Worm (Caenorhabditis elegans) whole organism, dauer: ENCODE results near the gene T09D3.8.

Experiments used
- unc-62 ChIP-seq: sonication (generic microtip); optimal IDR thresholded peaks from 2 replicates; lab custom pipeline; 2017; ENCODE audit warnings: missing biosample characterization, missing genetic modification reagents, missing genetic modification characterization

Gene T09D3.8

DNA sequence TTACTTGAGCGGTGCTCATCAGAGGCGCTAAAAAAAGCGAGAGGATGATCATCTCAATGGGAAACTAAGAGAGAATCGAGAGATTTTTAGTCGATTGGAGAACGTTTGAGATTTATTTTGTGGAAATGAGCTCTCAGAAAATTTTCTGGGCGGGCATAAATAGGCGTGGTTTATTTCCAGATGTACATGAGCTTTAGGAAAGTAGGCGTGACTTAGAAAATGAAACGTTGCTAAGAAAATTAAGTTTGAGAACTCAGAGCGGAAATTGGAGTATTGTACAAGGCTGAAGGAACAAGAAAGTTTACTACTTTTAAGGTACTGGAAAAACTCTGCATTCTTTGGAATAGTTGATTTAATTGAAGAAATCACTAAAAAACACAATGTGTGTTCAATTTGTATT is 3.8 kb downstream of the T09D3.8 start, which contains the start of gene T09D3.9:
T09D3.9 (minus strand) TSS at position 101 of the 400 bp plus-strand sequence.
- no peak for TF ChIP-seq unc-62 (GFP tag; lab: Kevin White, UChicago)

- TF ChIP-seq unc-62 (GFP tag; lab: Kevin White, UChicago) = no peak
Measured at ce11 chrV:5372118-5372517, 7.2 kb downstream of the T09D3.8 start, which contains the start of gene C35A11.3. Gene C35A11.3 (plus strand): TSS chrV:5372418.

DNA sequence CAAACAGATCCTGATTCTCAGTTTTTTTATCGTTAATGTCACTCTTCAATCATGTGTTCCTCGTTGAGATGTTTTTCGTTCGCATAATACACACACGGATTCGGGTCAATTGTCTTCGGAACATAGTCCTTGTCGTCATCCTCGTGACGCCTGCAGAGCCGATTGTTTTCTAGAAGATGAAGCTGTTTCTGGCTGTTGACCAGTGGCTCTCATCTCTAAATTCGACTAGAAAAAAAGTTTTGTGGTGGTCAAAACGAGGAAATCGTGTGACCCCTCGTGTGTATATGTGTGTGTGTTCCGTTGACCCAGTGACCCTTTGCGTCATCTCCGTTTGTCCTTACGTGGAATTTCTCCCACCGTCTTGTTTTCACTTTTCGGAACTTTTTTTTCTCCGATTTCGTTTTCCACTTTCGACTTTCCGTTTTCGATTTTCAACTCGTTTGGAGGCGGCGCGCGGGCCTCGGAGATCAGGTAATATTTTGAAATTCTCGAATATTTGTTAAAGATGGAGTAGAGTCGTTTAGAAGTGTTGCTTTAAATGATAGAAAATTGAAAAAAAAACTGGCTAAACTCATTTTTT is 21.0 kb downstream of the T09D3.8 start, which contains the start of gene C35A11.2:
C35A11.2 (plus strand) TSS at position 386 of the 580 bp plus-strand sequence.
- no peak for TF ChIP-seq unc-62 (GFP tag; lab: Kevin White, UChicago)

DNA sequence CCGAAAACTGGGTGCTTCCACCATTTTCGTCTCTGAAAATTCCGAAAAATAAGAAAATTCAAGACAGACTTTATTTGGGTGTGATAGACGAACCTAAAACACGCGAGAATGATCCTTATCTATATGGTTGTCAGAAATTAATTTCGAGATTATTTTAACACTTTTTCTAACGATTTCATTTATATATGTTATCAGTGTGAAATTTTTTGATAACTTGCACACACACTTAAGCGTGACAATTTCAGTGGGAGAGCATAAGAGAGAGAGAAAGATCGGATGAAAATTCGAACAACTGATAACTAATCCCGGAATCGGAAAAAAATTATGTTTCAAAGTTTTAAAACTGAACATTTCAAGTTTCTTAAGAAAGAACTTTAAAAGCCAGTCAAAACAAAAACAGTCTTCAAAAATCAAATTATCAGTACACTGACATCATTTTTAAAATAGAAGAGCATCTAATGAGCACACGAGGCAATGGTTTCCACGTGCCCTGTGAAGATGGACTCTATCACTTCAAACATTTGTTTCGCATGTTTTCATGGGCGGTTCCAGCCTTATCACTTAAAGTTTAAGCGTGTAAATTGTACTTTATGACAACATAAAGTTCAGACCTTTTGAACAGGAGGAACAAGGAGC is 28.1 kb downstream of the T09D3.8 start, which contains the start of gene C35A11.4:
C35A11.4 (minus strand) TSS at position 156 of the 636 bp plus-strand sequence.
- no peak for TF ChIP-seq unc-62 (GFP tag; lab: Kevin White, UChicago)

- TF ChIP-seq unc-62 (GFP tag; lab: Kevin White, UChicago) = no peak
Measured at ce11 chrV:5403938-5404337, 39.0 kb downstream of the T09D3.8 start.

DNA sequence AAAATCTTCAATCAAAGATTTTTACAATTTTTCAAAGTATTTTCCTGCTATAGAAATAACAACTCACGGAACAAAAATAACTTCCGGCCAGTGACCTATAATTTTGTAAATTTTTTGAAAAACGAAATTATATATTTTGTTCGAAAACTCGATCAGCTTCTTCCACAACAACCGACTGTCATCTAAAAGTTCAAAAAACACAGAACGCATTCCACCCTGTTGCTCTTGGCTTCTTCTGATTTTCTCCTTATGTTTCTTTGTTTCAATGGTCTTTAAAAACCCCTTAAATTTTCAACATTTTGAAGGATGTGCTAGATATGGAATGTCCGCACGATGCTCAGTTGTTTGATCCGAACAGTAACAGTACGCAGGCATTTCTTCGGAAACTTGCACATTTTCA is 40.1 kb downstream of the T09D3.8 start, which contains the start of gene dmsr-7:
dmsr-7 (plus strand) TSS at position 301 of the 400 bp plus-strand sequence.
- TF ChIP-seq unc-62 (GFP tag; lab: Kevin White, UChicago) = no peak

ce11 chrV:5408223-5408622 is 43.3 kb downstream of the T09D3.8 start, which contains the start of gene C25A6.1:
Gene C25A6.1 (plus strand): TSS chrV:5408523.
- no peak for TF ChIP-seq unc-62 (GFP tag; lab: Kevin White, UChicago)

DNA sequence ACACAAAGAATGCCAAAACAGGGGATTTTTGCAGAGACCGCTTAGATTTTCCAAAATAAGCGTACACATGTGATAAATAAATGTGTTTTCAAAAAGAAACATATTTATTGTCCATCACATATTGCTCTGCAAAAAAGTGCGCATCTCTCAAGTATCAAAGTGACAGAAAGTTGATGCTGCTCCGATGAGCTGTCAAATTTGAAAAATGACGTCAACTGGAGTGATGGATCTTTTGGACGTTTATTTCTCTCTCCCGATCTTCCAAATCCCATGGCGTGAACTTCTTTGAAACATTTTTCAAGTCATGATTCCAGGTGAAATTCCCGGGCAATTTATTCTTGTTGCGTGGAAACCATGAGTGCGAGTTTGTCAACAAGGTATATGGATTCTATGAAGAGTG is 44.0 kb downstream of the T09D3.8 start:
- TF ChIP-seq unc-62 (GFP tag; lab: Kevin White, UChicago) = no peak

DNA sequence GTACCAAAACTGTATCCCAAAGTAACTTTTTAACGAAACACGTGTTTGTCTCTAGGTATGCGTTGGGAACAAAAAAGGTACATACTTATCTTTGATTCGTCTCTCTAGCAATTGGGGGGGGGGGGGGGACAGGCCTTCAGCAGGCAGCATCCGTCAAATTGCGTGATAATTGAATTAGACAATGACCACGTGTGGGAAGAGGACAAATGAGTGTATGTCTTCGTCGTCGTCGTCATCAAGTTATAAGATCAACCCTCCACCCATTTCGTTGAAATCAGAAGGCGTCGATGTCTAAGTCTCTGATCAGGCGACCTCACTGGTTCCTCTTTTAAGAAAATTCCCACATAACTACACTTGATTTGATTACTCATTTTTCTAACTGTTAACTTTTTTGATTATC is 45.7 kb downstream of the T09D3.8 start, which contains the start of gene F08F3.4:
F08F3.4 (plus strand) TSS at position 277 of the 400 bp plus-strand sequence.
- TF ChIP-seq unc-62 (GFP tag; lab: Kevin White, UChicago) = no peak

- TF ChIP-seq unc-62 (GFP tag; lab: Kevin White, UChicago) = no peak
Measured at ce11 chrV:5412808-5413405, 47.9 kb downstream of the T09D3.8 start, which contains the start of gene F08F3.10. Gene F08F3.10 (plus strand): TSS chrV:5413355.
